Worm (Caenorhabditis elegans): Measurements from ENCODE around the gene T24H7.8.
A peak's percentile ranks its signal among the peaks of the same experiment; 100 is the strongest.

Gene T24H7.8

DNA sequence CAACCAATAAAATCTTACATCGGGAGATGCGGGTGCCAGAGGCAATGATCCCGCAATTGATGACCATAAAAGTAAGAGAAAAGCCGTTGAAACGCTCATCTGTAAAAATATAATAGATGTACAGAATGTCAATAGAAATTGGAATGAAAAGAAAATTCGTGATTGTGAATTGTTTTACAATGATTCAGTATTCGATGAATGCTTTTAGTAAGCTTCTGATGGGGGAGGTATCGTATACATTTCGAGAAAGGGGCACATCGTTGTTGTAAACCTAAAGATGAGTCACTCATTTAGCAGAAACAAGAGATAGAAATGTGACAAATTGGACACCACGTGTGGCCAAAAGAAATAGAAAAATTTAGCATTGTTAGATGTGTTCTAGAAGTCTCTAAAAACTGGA is 19.3 kb upstream of the T24H7.8 start, which contains the start of gene C30B5.6:
TSS of gene C30B5.6 (minus strand) at position 101 of the 400 bp plus-strand sequence.
- no peak for TF ChIP-seq gmeb-1 (tag; optimal IDR thresholded peaks at IDR 0.05)
- no peak for TF ChIP-seq blmp-1 (tag; optimal IDR thresholded peaks at IDR 0.05; ENCODE audit: insufficient read depth)
- no peak for TF ChIP-seq skn-1 (tag; optimal IDR thresholded peaks at IDR 0.05)
- TF ChIP-seq peb-1 (tag; optimal IDR thresholded peaks at IDR 0.05): no peak
- TF ChIP-seq nhr-129 (tag; optimal IDR thresholded peaks at IDR 0.05): no peak
- no peak for TF ChIP-seq ztf-11 (tag; optimal IDR thresholded peaks at IDR 0.05)
- TF ChIP-seq elt-1 (tag; optimal IDR thresholded peaks at IDR 0.05): no peak
- TF ChIP-seq mdl-1 (tag; optimal IDR thresholded peaks at IDR 0.05): no peak
- TF ChIP-seq unc-62 (GFP tag; optimal IDR thresholded peaks at IDR 0.05): no peak
- no peak for TF ChIP-seq lin-11 (tag; optimal IDR thresholded peaks at IDR 0.05)
- TF ChIP-seq ZK546.5 (tag; optimal IDR thresholded peaks at IDR 0.05): no peak
- no peak for TF ChIP-seq C34F6.9 (tag; optimal IDR thresholded peaks at IDR 0.05)
- no peak for TF ChIP-seq mbf-1 (tag; optimal IDR thresholded peaks at IDR 0.05)
- TF ChIP-seq sma-9 (GFP tag; optimal IDR thresholded peaks at IDR 0.05): no peak
- no peak for TF ChIP-seq sma-9 (tag; optimal IDR thresholded peaks at IDR 0.05)
- no peak for TF ChIP-seq F13H6.1 (tag; optimal IDR thresholded peaks at IDR 0.05)
- TF ChIP-seq snpc-4 (tag; optimal IDR thresholded peaks at IDR 0.05): no peak
- no peak for TF ChIP-seq nhr-77 (tag; optimal IDR thresholded peaks at IDR 0.05)
- TF ChIP-seq unc-39 (tag; optimal IDR thresholded peaks at IDR 0.05): no peak
- no peak for TF ChIP-seq Y55F3AM.14 (GFP tag; optimal IDR thresholded peaks at IDR 0.05)

DNA sequence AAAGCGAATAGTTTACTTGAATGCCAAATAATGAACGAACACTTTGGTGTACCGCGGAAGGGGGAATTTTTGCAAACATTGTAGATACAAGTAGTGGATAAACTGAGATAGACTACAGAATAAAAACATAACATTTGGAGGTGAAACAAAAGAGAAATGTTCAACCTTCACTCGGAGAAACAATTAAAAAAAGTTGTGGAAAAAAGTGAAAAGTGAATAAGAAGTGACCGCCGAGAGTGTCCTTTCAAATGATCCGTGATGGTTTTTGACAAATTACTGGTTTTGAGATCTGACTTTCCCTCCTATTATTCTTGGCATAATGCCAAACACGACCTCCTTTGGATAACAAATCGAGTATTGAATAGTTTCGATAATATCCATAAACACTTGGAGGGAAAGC is 18.1 kb upstream of the T24H7.8 start:
- TF ChIP-seq nhr-12 (tag; optimal IDR thresholded peaks at IDR 0.05) (no peak), snpc-4 (tag; optimal IDR thresholded peaks at IDR 0.05) (no peak), gmeb-1 (tag; optimal IDR thresholded peaks at IDR 0.05) (no peak), nhr-10 (tag; optimal IDR thresholded peaks at IDR 0.05) (no peak), lin-39 (tag; optimal IDR thresholded peaks at IDR 0.05) (no peak), Y55F3AM.14 (GFP tag; optimal IDR thresholded peaks at IDR 0.05) (no peak), nhr-21 (tag; optimal IDR thresholded peaks at IDR 0.05) (no peak), aly-2 (tag; optimal IDR thresholded peaks at IDR 0.05) (no peak), elt-1 (tag; optimal IDR thresholded peaks at IDR 0.05) (no peak), ZK546.5 (tag; optimal IDR thresholded peaks at IDR 0.05) (no peak), unc-39 (tag; optimal IDR thresholded peaks at IDR 0.05) (no peak), blmp-1 (tag; optimal IDR thresholded peaks at IDR 0.05; ENCODE audit: insufficient read depth) (no peak), ztf-4 (tag; optimal IDR thresholded peaks at IDR 0.05) (no peak), ceh-82 (tag; optimal IDR thresholded peaks at IDR 0.05) (no peak), skn-1 (tag; optimal IDR thresholded peaks at IDR 0.05) (no peak), nhr-6 (tag; optimal IDR thresholded peaks at IDR 0.05) (no peak), elt-3 (tag; optimal IDR thresholded peaks at IDR 0.05) (no peak)

DNA sequence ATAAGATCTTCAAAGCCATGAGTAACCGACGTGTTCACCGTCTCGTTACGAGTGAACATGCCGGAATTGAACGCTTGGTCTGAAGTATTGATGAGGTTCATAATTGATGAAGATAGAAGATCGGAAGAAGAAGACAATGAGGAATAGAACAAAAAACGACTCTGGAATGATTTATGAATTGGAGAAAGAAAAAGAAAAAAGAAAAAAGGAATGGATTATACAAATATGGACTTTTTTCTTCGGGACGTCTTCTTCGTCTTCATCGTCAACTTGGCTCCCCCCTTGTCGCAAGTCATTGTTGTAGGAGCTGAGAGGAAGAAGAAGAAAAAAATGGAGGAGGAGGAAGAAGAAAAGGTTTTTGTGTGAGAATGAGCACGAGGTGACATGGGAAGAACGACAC is 14.9 kb upstream of the T24H7.8 start, which contains the start of gene srsy-2:
TSS of gene srsy-2 (minus strand) at position 101 of the 400 bp plus-strand sequence.
- TF ChIP-seq unc-55 (GFP tag; optimal IDR thresholded peaks at IDR 0.05): peak; percentile 67
- peak; percentile 1 for TF ChIP-seq mab-5 (tag; optimal IDR thresholded peaks at IDR 0.05)
- no peak for TF ChIP-seq crh-2 (tag; optimal IDR thresholded peaks at IDR 0.05)
- TF ChIP-seq sma-9 (GFP tag; optimal IDR thresholded peaks at IDR 0.05): peak; percentile 8
- no peak for TF ChIP-seq sma-9 (tag; optimal IDR thresholded peaks at IDR 0.05)
- TF ChIP-seq ztf-1 (GFP tag; conservative IDR thresholded peaks at IDR 0.05): no peak
- TF ChIP-seq lsy-2 (tag; optimal IDR thresholded peaks at IDR 0.05): no peak
- TF ChIP-seq peb-1 (tag; optimal IDR thresholded peaks at IDR 0.05): no peak
- no peak for TF ChIP-seq zag-1 (tag; optimal IDR thresholded peaks at IDR 0.05)
- no peak for TF ChIP-seq nhr-21 (tag; optimal IDR thresholded peaks at IDR 0.05)
- no peak for TF ChIP-seq dmd-4 (tag; optimal IDR thresholded peaks at IDR 0.05)

DNA sequence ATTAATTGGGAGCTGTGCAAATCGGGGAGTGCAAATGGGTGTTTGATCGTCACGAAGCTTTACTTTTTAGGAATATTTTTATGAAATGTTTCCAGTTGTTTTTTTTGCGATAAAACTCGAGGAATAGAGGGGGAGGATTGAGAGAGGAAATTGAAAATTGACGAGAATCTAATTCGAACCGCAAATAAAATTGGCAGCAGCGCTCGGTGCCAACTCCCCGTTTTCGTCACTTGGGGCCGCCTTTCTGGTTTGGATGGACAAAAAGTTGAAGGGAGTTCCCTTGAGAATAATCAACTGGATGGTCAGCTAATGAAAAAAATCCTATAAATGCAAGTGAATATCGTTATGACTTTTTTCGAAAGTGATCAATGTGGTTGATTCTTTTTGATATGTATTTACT is 11.7 kb upstream of the T24H7.8 start:
- no peak for TF ChIP-seq gmeb-1 (tag; optimal IDR thresholded peaks at IDR 0.05)
- no peak for TF ChIP-seq nhr-11 (tag; optimal IDR thresholded peaks at IDR 0.05)
- TF ChIP-seq alr-1 (tag; optimal IDR thresholded peaks at IDR 0.05): no peak
- no peak for TF ChIP-seq ama-1 (optimal IDR thresholded peaks at IDR 0.05)
- no peak for TF ChIP-seq nhr-12 (tag; optimal IDR thresholded peaks at IDR 0.05)

Data from whole organism, L2 larva.